Worm (Caenorhabditis elegans): ENCODE measurements around the gene F13H8.11.

The F13H8.11 gene

ce11 chrII:6208116-6208515 lies 51.7 kb downstream of the F13H8.11 start, which contains the start of gene daf-37:
TSS of gene daf-37 (minus strand) at chrII:6208216.
- TF ChIP-seq klf-2 (GFP tag; conservative IDR thresholded peaks at IDR 0.05) (no peak), tab-1 (GFP tag; IDR thresholded peaks at IDR 0.05) (no peak), T22C8.4 (GFP tag; IDR thresholded peaks at IDR 0.05) (no peak), ref-1 (GFP tag; conservative IDR thresholded peaks at IDR 0.05) (no peak), med-1 (GFP tag; optimal IDR thresholded peaks at IDR 0.05; ENCODE audit: insufficient read depth) (no peak), cog-1 (tag; optimal IDR thresholded peaks at IDR 0.05) (no peak), ztf-29 (GFP tag; IDR thresholded peaks at IDR 0.05) (no peak), ztf-23 (GFP tag; IDR thresholded peaks at IDR 0.05) (no peak), flt-1 (GFP tag; IDR thresholded peaks at IDR 0.05) (no peak)

All from whole organism, midembryonic.